Worm (Caenorhabditis elegans): ENCODE results near the gene fem-2.
A peak's percentile ranks its signal among the peaks of the same experiment; 100 is the strongest.

DNA sequence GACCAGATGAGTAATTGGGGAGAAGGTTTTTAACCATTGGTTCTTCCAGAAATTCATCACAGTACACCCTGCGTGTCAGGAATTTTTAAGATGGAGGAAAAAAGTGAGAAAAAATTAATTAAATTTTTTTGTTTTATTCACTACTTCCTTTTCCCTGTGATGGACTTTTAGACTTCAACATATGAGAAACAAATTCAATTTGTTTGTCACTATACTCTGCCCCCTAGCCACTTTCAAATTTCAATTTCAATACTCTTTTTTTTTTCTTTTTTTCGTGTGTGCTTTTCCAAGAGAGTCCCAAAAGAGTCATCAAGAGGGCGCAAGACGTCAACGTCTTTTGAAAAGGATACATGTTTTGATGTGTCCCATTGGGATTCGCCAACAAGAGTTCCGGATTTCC, 21.7 kb downstream of the fem-2 start:
- no peak for TF ChIP-seq nhr-237 (tag; optimal IDR thresholded peaks at IDR 0.05)
- no peak for TF ChIP-seq nhr-76 (tag; optimal IDR thresholded peaks at IDR 0.05)
- no peak for TF ChIP-seq pha-4 (GFP tag; IDR thresholded peaks at IDR 0.05)
- TF ChIP-seq pha-4 (tag; optimal IDR thresholded peaks at IDR 0.05) = no peak
- TF ChIP-seq hif-1 (tag; optimal IDR thresholded peaks at IDR 0.05) = no peak
- TF ChIP-seq lin-15B (tag; optimal IDR thresholded peaks at IDR 0.05) = no peak
- no peak for TF ChIP-seq rbr-2 (tag; optimal IDR thresholded peaks at IDR 0.05)
- peak in 1 of 2 experiments; percentile 66 for TF ChIP-seq unc-62 (GFP tag; optimal IDR thresholded peaks at IDR 0.05 in 1 of 2)
- no peak for TF ChIP-seq unc-62 (tag; optimal IDR thresholded peaks at IDR 0.05)
- no peak for TF ChIP-seq skn-1 (tag; optimal IDR thresholded peaks at IDR 0.05)
- no peak for TF ChIP-seq fos-1 (tag; optimal IDR thresholded peaks at IDR 0.05)
- TF ChIP-seq unc-130 (GFP tag; optimal IDR thresholded peaks at IDR 0.05) = no peak
- peak; percentile 81 for TF ChIP-seq aha-1 (tag)
- no peak for TF ChIP-seq lin-29 (GFP tag; IDR thresholded peaks at IDR 0.05)
- no peak for TF ChIP-seq ceh-44 (GFP tag; IDR thresholded peaks at IDR 0.05)

All from whole organism, L4 larva.